Worm (Caenorhabditis elegans) whole organism, L2 larva: Measurements from ENCODE around the gene cutl-28.

Source experiments
- ZK546.5 ChIP-seq: sonication (generic microtip); optimal IDR thresholded peaks from 2 replicates; lab custom pipeline; 2017; ENCODE audit warnings: missing biosample characterization, missing genetic modification characterization
- blmp-1 ChIP-seq: sonication (generic microtip); optimal IDR thresholded peaks from 2 replicates; lab custom pipeline; 2017; ENCODE audit warnings: missing genetic modification characterization, mild to moderate bottlenecking, missing compliant biosample characterization, antibody characterized with exemption, moderate library complexity; ENCODE audit not compliant: insufficient read depth
- crh-2 ChIP-seq: sonication (generic microtip); optimal IDR thresholded peaks from 2 replicates; lab custom pipeline; 2017; ENCODE audit warnings: missing biosample characterization, missing genetic modification characterization
- dmd-4 ChIP-seq: sonication (generic microtip); optimal IDR thresholded peaks from 2 replicates; lab custom pipeline; 2017; ENCODE audit warnings: missing biosample characterization, missing genetic modification characterization
- egl-27 ChIP-seq: sonication (generic microtip); optimal IDR thresholded peaks from 3 replicates; lab custom pipeline; 2017; ENCODE audit warnings: missing biosample characterization, missing genetic modification reagents, missing genetic modification characterization
- gmeb-1 ChIP-seq: fragments of 150-350 bp; optimal IDR thresholded peaks from 2 replicates; lab custom pipeline; 2014; ENCODE audit warnings: missing biosample characterization, missing genetic modification characterization
- lin-39 ChIP-seq: fragments of 150-350 bp; optimal IDR thresholded peaks from 2 replicates; lab custom pipeline; 2014; ENCODE audit warnings: missing biosample characterization, missing genetic modification reagents, missing genetic modification characterization
- nhr-10 ChIP-seq: sonication (generic microtip); optimal IDR thresholded peaks from 2 replicates; lab custom pipeline; 2017; ENCODE audit warnings: missing biosample characterization, missing genetic modification characterization
- nhr-77 ChIP-seq: fragments of 150-350 bp; optimal IDR thresholded peaks from 2 replicates; lab custom pipeline; 2014; ENCODE audit warnings: missing biosample characterization, missing genetic modification characterization
- snpc-4 ChIP-seq: fragments of 150-350 bp; optimal IDR thresholded peaks from 2 replicates; lab custom pipeline; 2014; ENCODE audit warnings: missing biosample characterization, missing genetic modification characterization
- unc-62 ChIP-seq: fragments of 150-350 bp; optimal IDR thresholded peaks from 2 replicates; lab custom pipeline; 2014; ENCODE audit warnings: missing biosample characterization, missing genetic modification reagents, missing genetic modification characterization
- zag-1 ChIP-seq: fragments of 150-350 bp; optimal IDR thresholded peaks from 2 replicates; lab custom pipeline; 2014; ENCODE audit warnings: missing biosample characterization, missing genetic modification characterization
- ztf-11 ChIP-seq: sonication (generic microtip); optimal IDR thresholded peaks from 2 replicates; lab custom pipeline; 2017; ENCODE audit warnings: missing biosample characterization, missing genetic modification characterization
- ztf-4 ChIP-seq: fragments of 150-350 bp; optimal IDR thresholded peaks from 2 replicates; lab custom pipeline; 2014; ENCODE audit warnings: missing biosample characterization, missing genetic modification characterization

ce11 chrIV:682726-683340, 1.5 kb upstream of the cutl-28 start:
- TF ChIP-seq egl-27 (tag; lab: Kevin White, UChicago): no peak
- no peak for TF ChIP-seq snpc-4 (tag; lab: Kevin White, UChicago)
- no peak for TF ChIP-seq zag-1 (tag; lab: Kevin White, UChicago)
- no peak for TF ChIP-seq dmd-4 (tag; lab: Kevin White, UChicago)
- TF ChIP-seq crh-2 (tag; lab: Kevin White, UChicago): peak; percentile 44
- no peak for TF ChIP-seq nhr-10 (tag; lab: Kevin White, UChicago)
- no peak for TF ChIP-seq ztf-11 (tag; lab: Kevin White, UChicago)
- TF ChIP-seq lin-39 (tag; lab: Kevin White, UChicago): no peak
- no peak for TF ChIP-seq ztf-4
- no peak for TF ChIP-seq unc-62 (GFP tag; lab: Kevin White, UChicago)
- TF ChIP-seq gmeb-1 (tag; lab: Kevin White, UChicago): peak; percentile 69
- TF ChIP-seq ZK546.5 (tag; lab: Kevin White, UChicago): no peak
- TF ChIP-seq blmp-1 (tag; lab: Kevin White, UChicago): peak; percentile 87
- peak; percentile 28 for TF ChIP-seq nhr-77 (tag; lab: Kevin White, UChicago)
